Fruit fly (Drosophila melanogaster): Measurements from ENCODE around the gene Atg1.

Atg1 gene

dm6 chr3L:12746241-12746640 is 58.7 kb downstream of the Atg1 start:
- TF ChIP-seq inv (GFP tag; IDR thresholded peaks at IDR 0.05; ENCODE audit: partially characterized antibody) (peak; percentile 27; the same call in 1 of the 2 replicates), gcm2 (GFP tag; optimal IDR thresholded peaks at IDR 0.05) (no peak), CG7987 (GFP tag; optimal IDR thresholded peaks at IDR 0.05) (no peak), chinmo (GFP tag; IDR thresholded peaks at IDR 0.05; ENCODE audit: partially characterized antibody) (no peak), Six4 (GFP tag; optimal IDR thresholded peaks at IDR 0.05) (no peak), GATAe (GFP tag; conservative IDR thresholded peaks at IDR 0.05) (no peak), scrt (GFP tag; optimal IDR thresholded peaks at IDR 0.05) (no peak), CG17829 (tag; optimal IDR thresholded peaks at IDR 0.05) (no peak), br (optimal IDR thresholded peaks at IDR 0.05) (no peak), HLH4C (GFP tag; IDR thresholded peaks at IDR 0.05; ENCODE audit: partially characterized antibody) (peak; percentile 83), tna (GFP tag; IDR thresholded peaks at IDR 0.05; ENCODE audit: partially characterized antibody) (peak; percentile 43; the same call in 1 of the 2 replicates), CG16813 (GFP tag; IDR thresholded peaks at IDR 0.05; ENCODE audit: partially characterized antibody) (no peak), CG6791 (GFP tag; IDR thresholded peaks at IDR 0.05; ENCODE audit: partially characterized antibody) (peak; percentile 42; the same call in 1 of the 3 replicates), CG7556 (GFP tag; optimal IDR thresholded peaks at IDR 0.05) (no peak), chn (GFP tag; optimal IDR thresholded peaks at IDR 0.05) (no peak), H2.0 (GFP tag; IDR thresholded peaks at IDR 0.05) (no peak), ato (GFP tag; IDR thresholded peaks at IDR 0.05; ENCODE audit: partially characterized antibody) (no peak), CG2202 (tag; optimal IDR thresholded peaks at IDR 0.05) (no peak), tll (GFP tag; optimal IDR thresholded peaks at IDR 0.05) (no peak), hb (GFP tag; IDR thresholded peaks at IDR 0.05; ENCODE audit: partially characterized antibody) (peak; percentile 55; the same call in 1 of the 3 replicates), CG11398 (GFP tag; optimal IDR thresholded peaks at IDR 0.05) (no peak), CG43689 (GFP tag; IDR thresholded peaks at IDR 0.05) (no peak), CG14860 (GFP tag; IDR thresholded peaks at IDR 0.05; ENCODE audit: partially characterized antibody) (no peak), CG8359 (GFP tag; optimal IDR thresholded peaks at IDR 0.05; ENCODE audit: borderline replicate concordance) (no peak)

dm6 chr3L:12745121-12745770 is 59.7 kb downstream of the Atg1 start, which contains the start of gene CG32109:
Gene CG32109 (plus strand): TSS chr3L:12745344.
- TF ChIP-seq sens (GFP tag) (peak; percentile 54), CG2712 (tag; optimal IDR thresholded peaks at IDR 0.05) (no peak), CG4617 (GFP tag; optimal IDR thresholded peaks at IDR 0.05; ENCODE audit: borderline replicate concordance) (peak; percentile 18), CG10462 (GFP tag; optimal IDR thresholded peaks at IDR 0.05) (no peak), pros (GFP tag; optimal IDR thresholded peaks at IDR 0.05) (no peak), CG12659 (GFP tag; optimal IDR thresholded peaks at IDR 0.05) (peak; percentile 30), D19B (GFP tag; optimal IDR thresholded peaks at IDR 0.05) (peak; percentile 31), gfzf (GFP tag; optimal IDR thresholded peaks at IDR 0.05) (peak; percentile 57), MBD-R2 (GFP tag; IDR thresholded peaks at IDR 0.05) (peak; percentile 37; the same call in 1 of the 2 replicates), Eip74EF (GFP tag; optimal IDR thresholded peaks at IDR 0.05) (no peak), NK7.1 (GFP tag; optimal IDR thresholded peaks at IDR 0.05) (no peak), ase (GFP tag; IDR thresholded peaks at IDR 0.05) (no peak), CG11093 (GFP tag; IDR thresholded peaks at IDR 0.05) (no peak), grau (tag; optimal IDR thresholded peaks at IDR 0.05) (no peak), wdn (GFP tag; IDR thresholded peaks at IDR 0.05) (no peak), hth (optimal IDR thresholded peaks at IDR 0.05) (no peak), D19A (tag; optimal IDR thresholded peaks at IDR 0.05) (no peak), tup (GFP tag; optimal IDR thresholded peaks at IDR 0.05) (no peak), CG34224 (GFP tag; IDR thresholded peaks at IDR 0.05; ENCODE audit: partially characterized antibody) (peak; percentile 18; the same call in 1 of the 3 replicates), onecut (GFP tag; IDR thresholded peaks at IDR 0.05) (no peak), CG4282 (GFP tag; optimal IDR thresholded peaks at IDR 0.05) (no peak), CG15479 (GFP tag; optimal IDR thresholded peaks at IDR 0.05) (no peak), nom (GFP tag; optimal IDR thresholded peaks at IDR 0.05) (peak; percentile 27), CG18764 (GFP tag; optimal IDR thresholded peaks at IDR 0.05) (no peak), lbe (GFP tag; optimal IDR thresholded peaks at IDR 0.05) (peak; percentile 51)

Data from whole organism, embryonic.